Fruit fly (Drosophila melanogaster) Kc167 (cell line): ENCODE data around the gene Ir75d.

Source experiments
- Myc ChIP-seq: fragments of >200 bp; optimal IDR thresholded peaks from 2 replicates; lab custom pipeline; 2017; ENCODE audit warnings: missing external identifiers
- Sin3A ChIP-seq: fragments of >200 bp; optimal IDR thresholded peaks from 2 replicates; lab custom pipeline; 2018; ENCODE audit warnings: missing external identifiers
- h ChIP-seq: fragments of >200 bp; optimal IDR thresholded peaks from 3 replicates; lab custom pipeline; 2018; ENCODE audit warnings: missing external identifiers
- insv ChIP-seq: fragments of >200 bp; optimal IDR thresholded peaks from 3 replicates; lab custom pipeline; 2018; ENCODE audit warnings: missing external identifiers
- psq ChIP-seq: fragments of >200 bp; optimal IDR thresholded peaks from 2 replicates; lab custom pipeline; 2017; ENCODE audit warnings: missing external identifiers
- ttk ChIP-seq: sonication (Bioruptor generic); optimal IDR thresholded peaks from 2 replicates; lab custom pipeline; 2017; ENCODE audit warnings: missing external identifiers

Ir75d gene

dm6 chr3L:18881613-18882012 is 29.4 kb downstream of the Ir75d start:
- no peak for TF ChIP-seq psq (lab: Kevin White, UChicago)
- no peak for TF ChIP-seq Myc (lab: Kevin White, UChicago)
- no peak for TF ChIP-seq h (lab: Kevin White, UChicago)
- TF ChIP-seq Sin3A (lab: Kevin White, UChicago), result no peak
- no peak for TF ChIP-seq ttk (lab: Kevin White, UChicago)
- TF ChIP-seq insv, result no peak

dm6 chr3L:18872440-18872839 is 38.5 kb downstream of the Ir75d start, which contains the start of the genes Rad9 and Uggt:
Rad9 (minus strand) TSS chr3L:18872553.
Uggt (plus strand) TSS chr3L:18872747.
- no peak for TF ChIP-seq psq (lab: Kevin White, UChicago)
- no peak for TF ChIP-seq Myc (lab: Kevin White, UChicago)
- TF ChIP-seq insv, result no peak
- no peak for TF ChIP-seq h (lab: Kevin White, UChicago)
- no peak for TF ChIP-seq ttk (lab: Kevin White, UChicago)
- TF ChIP-seq Sin3A (lab: Kevin White, UChicago), result no peak

- no peak for TF ChIP-seq ttk (lab: Kevin White, UChicago)
- no peak for TF ChIP-seq insv
- TF ChIP-seq Myc (lab: Kevin White, UChicago), result no peak
- no peak for TF ChIP-seq Sin3A (lab: Kevin White, UChicago)
- no peak for TF ChIP-seq psq (lab: Kevin White, UChicago)
- TF ChIP-seq h (lab: Kevin White, UChicago), result no peak
These were observed 41.0 kb downstream of the Ir75d start, which contains the start of gene Blos3 for dm6 chr3L:18870027-18870426. Blos3 (plus strand) TSS chr3L:18870224.

dm6 chr3L:18869035-18869826 is 41.8 kb downstream of the Ir75d start, which contains the start of gene Grx1:
Grx1 (plus strand) TSS chr3L:18869230.
- no peak for TF ChIP-seq Myc (lab: Kevin White, UChicago)
- no peak for TF ChIP-seq psq (lab: Kevin White, UChicago)
- no peak for TF ChIP-seq Sin3A (lab: Kevin White, UChicago)
- no peak for TF ChIP-seq h (lab: Kevin White, UChicago)
- no peak for TF ChIP-seq ttk (lab: Kevin White, UChicago)
- TF ChIP-seq insv, result no peak

- no peak for TF ChIP-seq Sin3A (lab: Kevin White, UChicago)
- no peak for TF ChIP-seq h (lab: Kevin White, UChicago)
- TF ChIP-seq Myc (lab: Kevin White, UChicago), result no peak
- TF ChIP-seq psq (lab: Kevin White, UChicago), result no peak
- no peak for TF ChIP-seq insv
- no peak for TF ChIP-seq ttk (lab: Kevin White, UChicago)
These were observed 43.5 kb downstream of the Ir75d start, which contains the start of gene Dysb for dm6 chr3L:18867521-18867920. Dysb (plus strand) TSS chr3L:18867771.

- no peak for TF ChIP-seq psq (lab: Kevin White, UChicago)
- no peak for TF ChIP-seq insv
- no peak for TF ChIP-seq Sin3A (lab: Kevin White, UChicago)
- TF ChIP-seq ttk (lab: Kevin White, UChicago), result no peak
- no peak for TF ChIP-seq h (lab: Kevin White, UChicago)
- TF ChIP-seq Myc (lab: Kevin White, UChicago), result no peak
These were observed 45.3 kb downstream of the Ir75d start, which contains the start of gene CG14074 for dm6 chr3L:18865447-18866367. CG14074 (plus strand) TSS chr3L:18866225.

- TF ChIP-seq ttk (lab: Kevin White, UChicago), result no peak
- no peak for TF ChIP-seq Myc (lab: Kevin White, UChicago)
- TF ChIP-seq insv, result no peak
- TF ChIP-seq Sin3A (lab: Kevin White, UChicago), result no peak
- no peak for TF ChIP-seq psq (lab: Kevin White, UChicago)
These were observed 47.7 kb downstream of the Ir75d start, which contains the start of gene CG6865 for dm6 chr3L:18863327-18863726. CG6865 (plus strand) TSS chr3L:18863647.

- TF ChIP-seq Sin3A (lab: Kevin White, UChicago), result no peak
- no peak for TF ChIP-seq h (lab: Kevin White, UChicago)
- TF ChIP-seq insv, result no peak
- no peak for TF ChIP-seq ttk (lab: Kevin White, UChicago)
- TF ChIP-seq Myc (lab: Kevin White, UChicago), result no peak
- TF ChIP-seq psq (lab: Kevin White, UChicago), result no peak
These were observed 49.1 kb downstream of the Ir75d start for dm6 chr3L:18861893-18862292.

dm6 chr3L:18860467-18860866 is 50.5 kb downstream of the Ir75d start:
- TF ChIP-seq Myc (lab: Kevin White, UChicago), result no peak
- TF ChIP-seq ttk (lab: Kevin White, UChicago), result no peak
- TF ChIP-seq h (lab: Kevin White, UChicago), result no peak
- no peak for TF ChIP-seq insv
- no peak for TF ChIP-seq psq (lab: Kevin White, UChicago)
- no peak for TF ChIP-seq Sin3A (lab: Kevin White, UChicago)
